Worm (Caenorhabditis elegans): ENCODE measurements around the gene rfth-1.
A peak's percentile ranks its signal among the peaks of the same experiment; 100 is the strongest.

The rfth-1 gene

ce11 chrIV:4469770-4470709 lies 41.1 kb downstream of the rfth-1 start (continued):
- TF ChIP-seq egl-13 (tag; optimal IDR thresholded peaks at IDR 0.05) (peak; percentile 65), C34B4.2 (tag; optimal IDR thresholded peaks at IDR 0.05) (no peak), zag-1 (tag; optimal IDR thresholded peaks at IDR 0.05) (no peak), rnt-1 (tag; optimal IDR thresholded peaks at IDR 0.05) (peak; percentile 61), snu-23 (GFP tag; optimal IDR thresholded peaks at IDR 0.05) (peak; percentile 78), pax-3 (tag; optimal IDR thresholded peaks at IDR 0.05) (peak; percentile 68), skn-1 (tag; optimal IDR thresholded peaks at IDR 0.05) (peak; percentile 12), egl-27 (tag; optimal IDR thresholded peaks at IDR 0.05) (no peak), ceh-88 (GFP tag; IDR thresholded peaks at IDR 0.05) (peak; percentile 80), ceh-8 (GFP tag; optimal IDR thresholded peaks at IDR 0.05) (no peak), F16B12.6 (tag; optimal IDR thresholded peaks at IDR 0.05) (no peak), Y116A8C.19 (tag; optimal IDR thresholded peaks at IDR 0.05; ENCODE audit: borderline replicate concordance) (no peak), mdl-1 (tag; optimal IDR thresholded peaks at IDR 0.05) (peak in 1 of 2 experiments; percentile 93), blmp-1 (tag; optimal IDR thresholded peaks at IDR 0.05) (no peak), hlh-4 (tag; optimal IDR thresholded peaks at IDR 0.05) (no peak), ztf-11 (tag; optimal IDR thresholded peaks at IDR 0.05) (no peak), nhr-28 (tag; optimal IDR thresholded peaks at IDR 0.05) (no peak), dsc-1 (tag; optimal IDR thresholded peaks at IDR 0.05) (no peak), lir-3 (tag; optimal IDR thresholded peaks at IDR 0.05; ENCODE audit: poor library complexity) (peak; percentile 31), lin-15B (tag; optimal IDR thresholded peaks at IDR 0.05) (no peak), tlp-1 (tag; optimal IDR thresholded peaks at IDR 0.05) (no peak), hlh-17 (GFP tag; optimal IDR thresholded peaks at IDR 0.05; ENCODE audit: borderline replicate concordance) (no peak), pqm-1 (tag; optimal IDR thresholded peaks at IDR 0.05) (no peak), unc-62 (GFP tag; optimal IDR thresholded peaks at IDR 0.05) (no peak), C16A3.4 (tag; optimal IDR thresholded peaks at IDR 0.05) (peak; percentile 59), unc-98 (GFP tag; IDR thresholded peaks at IDR 0.05) (0 out of 2 replicates have a peak, but pooled peaks have one; percentile 26), fkh-8 (tag; optimal IDR thresholded peaks at IDR 0.05) (peak; percentile 91), nhr-11 (tag; optimal IDR thresholded peaks at IDR 0.05) (no peak), nhr-12 (tag; optimal IDR thresholded peaks at IDR 0.05) (no peak), mab-9 (GFP tag; IDR thresholded peaks at IDR 0.05) (no peak), mef-2 (tag; optimal IDR thresholded peaks at IDR 0.05) (peak; percentile 3), nhr-20 (tag; optimal IDR thresholded peaks at IDR 0.05) (peak; percentile 72), lin-14 (GFP tag; optimal IDR thresholded peaks at IDR 0.05) (peak; percentile 94), efl-1 (optimal IDR thresholded peaks at IDR 0.05) (peak; percentile 27 to 46), efl-1 (GFP tag; optimal IDR thresholded peaks at IDR 0.05 in 1 of 2) (peak; percentile 40 to 92), efl-3 (GFP tag; optimal IDR thresholded peaks at IDR 0.05) (no peak), ceh-63 (GFP tag; optimal IDR thresholded peaks at IDR 0.05) (no peak), mep-1 (tag; optimal IDR thresholded peaks at IDR 0.05) (peak; percentile 39), dpl-1 (GFP tag; optimal IDR thresholded peaks at IDR 0.05) (peak; percentile 39 to 49 (median 40)), xbp-1 (tag; optimal IDR thresholded peaks at IDR 0.05) (peak; percentile 30), unc-86 (tag; optimal IDR thresholded peaks at IDR 0.05) (peak; percentile 69), nhr-19 (GFP tag; conservative IDR thresholded peaks at IDR 0.05) (peak; percentile 79), nhr-76 (tag; optimal IDR thresholded peaks at IDR 0.05) (no peak), ama-1 (optimal IDR thresholded peaks at IDR 0.05) (peak; percentile 56), sptf-1 (tag; optimal IDR thresholded peaks at IDR 0.05) (no peak), pag-3 (tag; optimal IDR thresholded peaks at IDR 0.05; ENCODE audit: borderline replicate concordance, insufficient read depth) (no peak)

Measured in whole organism, L1 larva.